Fruit fly (Drosophila melanogaster): Measurements from ENCODE around the gene eEF1gamma.
A peak's percentile ranks its signal among the peaks of the same experiment; 100 is the strongest.

eEF1gamma gene

dm6 chr3R:29251418-29251817 is 31.4 kb downstream of the eEF1gamma start (continued):
- TF ChIP-seq Nf-YC (tag; optimal IDR thresholded peaks at IDR 0.05) (no peak), BEAF-32 (GFP tag; optimal IDR thresholded peaks at IDR 0.05) (peak; percentile 71), CG10321 (GFP tag; IDR thresholded peaks at IDR 0.05) (no peak), NC2β (GFP tag; optimal IDR thresholded peaks at IDR 0.05) (no peak), CG6254 (GFP tag; optimal IDR thresholded peaks at IDR 0.05) (no peak), CG10267 (tag; optimal IDR thresholded peaks at IDR 0.05) (peak; percentile 27), onecut (GFP tag; IDR thresholded peaks at IDR 0.05) (peak; percentile 38; the same call in 1 of the 2 replicates), vvl (GFP tag; IDR thresholded peaks at IDR 0.05) (peak; percentile 61), CG16813 (GFP tag; IDR thresholded peaks at IDR 0.05; ENCODE audit: partially characterized antibody) (peak; percentile 68), CG10979 (tag; optimal IDR thresholded peaks at IDR 0.05) (peak; percentile 8), MTF-1 (GFP tag; optimal IDR thresholded peaks at IDR 0.05; ENCODE audit: borderline replicate concordance) (peak; percentile 31), ERR (GFP tag; optimal IDR thresholded peaks at IDR 0.05) (no peak), Sox102F (GFP tag; optimal IDR thresholded peaks at IDR 0.05) (no peak), Hsf (GFP tag; optimal IDR thresholded peaks at IDR 0.05) (peak; percentile 13), fd102C (GFP tag; optimal IDR thresholded peaks at IDR 0.05) (peak; percentile 1), Usf (GFP tag; optimal IDR thresholded peaks at IDR 0.05) (no peak), p53 (GFP tag; optimal IDR thresholded peaks at IDR 0.05) (no peak), YL-1 (GFP tag; optimal IDR thresholded peaks at IDR 0.05) (no peak), CG3847 (GFP tag; IDR thresholded peaks at IDR 0.05) (0 out of 2 replicates have a peak, but pooled peaks have one; percentile 26), gsb-n (tag; optimal IDR thresholded peaks at IDR 0.05) (peak; percentile 41), CG9932 (GFP tag; IDR thresholded peaks at IDR 0.05) (peak; percentile 45; the same call in 1 of the 2 replicates), ranshi (GFP tag; IDR thresholded peaks at IDR 0.05) (no peak), Sry-δ (GFP tag; optimal IDR thresholded peaks at IDR 0.05) (peak; percentile 62), CG12391 (tag; optimal IDR thresholded peaks at IDR 0.05) (peak; percentile 0), CG14050 (GFP tag; IDR thresholded peaks at IDR 0.05) (no peak), CG11504 (tag; optimal IDR thresholded peaks at IDR 0.05) (peak; percentile 5), CG10959 (GFP tag; IDR thresholded peaks at IDR 0.05) (no peak), Fer2 (tag; optimal IDR thresholded peaks at IDR 0.05) (no peak), CG13287 (GFP tag; IDR thresholded peaks at IDR 0.05; ENCODE audit: partially characterized antibody) (peak; percentile 94), Max (GFP tag; optimal IDR thresholded peaks at IDR 0.05) (no peak), insv (GFP tag; optimal IDR thresholded peaks at IDR 0.05) (peak in 1 of 2 experiments; percentile 5), bsh (GFP tag; optimal IDR thresholded peaks at IDR 0.05) (no peak), lab (GFP tag; optimal IDR thresholded peaks at IDR 0.05) (peak; percentile 6), Chrac-16 (GFP tag; optimal IDR thresholded peaks at IDR 0.05) (peak; percentile 13), HLH3B (GFP tag; IDR thresholded peaks at IDR 0.05) (0 out of 2 replicates have a peak, but pooled peaks have one; percentile 5), shn (GFP tag; optimal IDR thresholded peaks at IDR 0.05) (no peak), CHES-1-like (GFP tag; optimal IDR thresholded peaks at IDR 0.05) (no peak), CG7839 (tag; optimal IDR thresholded peaks at IDR 0.05) (peak; percentile 24), CG15514 (GFP tag; optimal IDR thresholded peaks at IDR 0.05) (peak; percentile 20), inv (GFP tag; IDR thresholded peaks at IDR 0.05; ENCODE audit: partially characterized antibody) (peak; percentile 57), CG2202 (tag; optimal IDR thresholded peaks at IDR 0.05) (no peak), Vsx1 (GFP tag; optimal IDR thresholded peaks at IDR 0.05) (no peak), Hr51 (GFP tag; optimal IDR thresholded peaks at IDR 0.05) (peak in 1 of 2 experiments; percentile 7), Jarid2 (GFP tag; optimal IDR thresholded peaks at IDR 0.05) (no peak), nerfin-1 (tag; optimal IDR thresholded peaks at IDR 0.05) (peak; percentile 35), stwl (tag; optimal IDR thresholded peaks at IDR 0.05) (peak; percentile 41), sqz (GFP tag; optimal IDR thresholded peaks at IDR 0.05) (peak; percentile 92), CG17328 (GFP tag; IDR thresholded peaks at IDR 0.05) (peak; percentile 52), Antp (GFP tag; optimal IDR thresholded peaks at IDR 0.05) (peak; percentile 1)

Measured in whole organism, embryonic.